Worm (Caenorhabditis elegans) whole organism, L1 larva: Measurements from ENCODE around the gene odd-1.

ENCODE experiments used
- C04F5.9 ChIP-seq: sonication (generic microtip); optimal IDR thresholded peaks from 2 replicates; lab custom pipeline; 2016; ENCODE audit warnings: missing genetic modification characterization, missing compliant biosample characterization
- C16A3.4 ChIP-seq: fragments of 150-350 bp; optimal IDR thresholded peaks from 2 replicates; lab custom pipeline; 2014; ENCODE audit warnings: missing biosample characterization, missing genetic modification characterization
- C34B4.2 ChIP-seq: sonication (generic microtip); optimal IDR thresholded peaks from 2 replicates; lab custom pipeline; 2017; ENCODE audit warnings: mild to moderate bottlenecking, missing genetic modification characterization, missing compliant biosample characterization
- F16B12.6 ChIP-seq: fragments of 150-350 bp; optimal IDR thresholded peaks from 2 replicates; lab custom pipeline; 2014; ENCODE audit warnings: missing biosample characterization, missing genetic modification characterization
- Y116A8C.19 ChIP-seq: sonication (generic microtip); optimal IDR thresholded peaks from 2 replicates; lab custom pipeline; 2016; ENCODE audit warnings: missing compliant biosample characterization, missing genetic modification characterization, borderline replicate concordance
- aly-2 ChIP-seq: fragments of 150-350 bp; optimal IDR thresholded peaks from 2 replicates; lab custom pipeline; 2014; ENCODE audit warnings: missing biosample characterization, missing genetic modification characterization
- blmp-1 ChIP-seq: fragments of 150-350 bp; optimal IDR thresholded peaks from 2 replicates; lab custom pipeline; 2014; ENCODE audit warnings: missing biosample characterization, missing genetic modification characterization
- ceh-63 ChIP-seq: fragments of 200-800 bp; sonication (Bioruptor generic); optimal IDR thresholded peaks from 2 replicates; lab custom pipeline; 2018; ENCODE audit warnings: mild to moderate bottlenecking, missing genetic modification characterization, missing compliant biosample characterization
- ceh-8 ChIP-seq: fragments of 200-800 bp; sonication (Bioruptor generic); optimal IDR thresholded peaks from 2 replicates; lab custom pipeline; 2018; ENCODE audit warnings: mild to moderate bottlenecking, missing genetic modification characterization, moderate library complexity, missing compliant biosample characterization
- ceh-82 ChIP-seq, 3 experiments: fragments of 150-350 bp in 1 of 3; sonication (generic microtip) in 2 of 3; optimal IDR thresholded peaks; 2 replicates each; lab custom pipeline; 2014 to 2017; ENCODE audit warnings: missing biosample characterization in 3 of 3, missing genetic modification characterization in 3 of 3
- ceh-88 ChIP-seq: fragments of 200-800 bp; sonication (Bioruptor generic); IDR thresholded peaks from 2 replicates; pipeline ENCODE4 v1.3.6; 2022; ENCODE audit warnings: missing genetic modification characterization, missing compliant biosample characterization
- ceh-90 ChIP-seq: sonication (generic microtip); optimal IDR thresholded peaks from 2 replicates; lab custom pipeline; 2016; ENCODE audit warnings: missing genetic modification characterization, missing compliant biosample characterization
- ces-1 ChIP-seq: fragments of 150-350 bp; optimal IDR thresholded peaks from 2 replicates; lab custom pipeline; 2014; ENCODE audit warnings: missing biosample characterization, missing genetic modification reagents, missing genetic modification characterization
- dpl-1 ChIP-seq, 3 experiments: fragments of 150-350 bp in 2 of 3; sonication (generic microtip) in 1 of 3; optimal IDR thresholded peaks; 2 replicates each; lab custom pipeline; 2014 to 2017; ENCODE audit warnings: missing biosample characterization in 3 of 3, missing genetic modification characterization in 3 of 3, missing genetic modification reagents in 3 of 3
- egl-13 ChIP-seq: sonication (generic microtip); optimal IDR thresholded peaks from 2 replicates; lab custom pipeline; 2016; ENCODE audit warnings: missing genotype, missing genetic modification reagents, missing genetic modification characterization, missing compliant biosample characterization
- egl-27 ChIP-seq, 2 experiments: fragments of 150-350 bp in 1 of 2; sonication (generic microtip); optimal IDR thresholded peaks; 3 replicates each; lab custom pipeline; 2017 to 2018; ENCODE audit warnings: missing biosample characterization in 2 of 2, missing genetic modification characterization in 2 of 2, missing genetic modification reagents in 2 of 2
- elt-2 ChIP-seq: sonication (generic microtip); optimal IDR thresholded peaks from 2 replicates; lab custom pipeline; 2016; ENCODE audit warnings: missing genetic modification characterization, mild to moderate bottlenecking, inconsistent platforms, missing compliant biosample characterization, missing genetic modification reagents
- elt-3 ChIP-seq, 6 experiments: fragments of 150-350 bp in 1 of 6; sonication (generic microtip); optimal IDR thresholded peaks; 2 replicates each; lab custom pipeline; 2017 to 2018; ENCODE audit warnings: missing biosample characterization in 6 of 6, missing genetic modification characterization in 6 of 6, inconsistent platforms in 1 of 6
- fkh-10 ChIP-seq: sonication (generic microtip); optimal IDR thresholded peaks from 2 replicates; lab custom pipeline; 2017; ENCODE audit warnings: missing biosample characterization, missing genetic modification reagents, missing genetic modification characterization
- fkh-4 ChIP-seq: sonication (generic microtip); optimal IDR thresholded peaks from 2 replicates; lab custom pipeline; 2016; ENCODE audit warnings: missing compliant biosample characterization, missing genetic modification characterization, borderline replicate concordance
- fkh-8 ChIP-seq: sonication (generic microtip); optimal IDR thresholded peaks from 2 replicates; lab custom pipeline; 2016; ENCODE audit warnings: mild to moderate bottlenecking, missing genetic modification characterization, missing compliant biosample characterization
- isw-1 ChIP-seq: fragments of 200-800 bp; sonication (Bioruptor generic); IDR thresholded peaks from 2 replicates; pipeline ENCODE4 v1.3.6; 2022; ENCODE audit warnings: missing genetic modification characterization, missing compliant biosample characterization
- lin-13 ChIP-seq: fragments of 150-350 bp; optimal IDR thresholded peaks from 2 replicates; lab custom pipeline; 2014; ENCODE audit warnings: missing biosample characterization, missing genetic modification reagents, missing genetic modification characterization
- lin-14 ChIP-seq: fragments of 200-800 bp; sonication (Bioruptor generic); optimal IDR thresholded peaks from 2 replicates; lab custom pipeline; 2018; ENCODE audit warnings: mild to moderate bottlenecking, missing genetic modification characterization, moderate library complexity, missing compliant biosample characterization
- lin-15B ChIP-seq: fragments of 150-350 bp; sonication (generic microtip); optimal IDR thresholded peaks from 3 replicates; lab custom pipeline; 2014; ENCODE audit warnings: missing biosample characterization, missing genetic modification characterization
- lin-35 ChIP-seq, 2 experiments: fragments of 150-350 bp; optimal IDR thresholded peaks; 2 replicates each; lab custom pipeline; 2014; ENCODE audit warnings: missing biosample characterization in 2 of 2, missing genetic modification characterization in 2 of 2, missing genetic modification reagents in 2 of 2
- lsy-2 ChIP-seq, 2 experiments: fragments of 150-350 bp; optimal IDR thresholded peaks; 2 replicates each; lab custom pipeline; 2014; ENCODE audit warnings: missing biosample characterization in 2 of 2, missing genetic modification characterization in 2 of 2
- nhr-11 ChIP-seq: fragments of 150-350 bp; optimal IDR thresholded peaks from 2 replicates; lab custom pipeline; 2014; ENCODE audit warnings: missing biosample characterization, missing genetic modification characterization
- nhr-12 ChIP-seq: sonication (generic microtip); optimal IDR thresholded peaks from 2 replicates; lab custom pipeline; 2017; ENCODE audit warnings: missing biosample characterization, missing genetic modification characterization
- nhr-19 ChIP-seq: fragments of 200-800 bp; sonication (Bioruptor generic); conservative IDR thresholded peaks from 2 replicates; pipeline ENCODE4 v1.3.6; 2022; ENCODE audit warnings: missing genetic modification characterization, missing compliant biosample characterization
- nhr-28 ChIP-seq: fragments of 150-350 bp; optimal IDR thresholded peaks from 2 replicates; lab custom pipeline; 2014; ENCODE audit warnings: missing biosample characterization, missing genetic modification characterization
- nhr-47 ChIP-seq: sonication (generic microtip); optimal IDR thresholded peaks from 2 replicates; lab custom pipeline; 2016; ENCODE audit warnings: mild to moderate bottlenecking, missing genetic modification characterization, moderate library complexity, missing compliant biosample characterization
- nhr-76 ChIP-seq: sonication (generic microtip); optimal IDR thresholded peaks from 2 replicates; lab custom pipeline; 2017; ENCODE audit warnings: missing biosample characterization, missing genetic modification characterization
- nhr-84 ChIP-seq: sonication (generic microtip); optimal IDR thresholded peaks from 2 replicates; lab custom pipeline; 2017; ENCODE audit warnings: missing biosample characterization, missing genetic modification characterization
- rnt-1 ChIP-seq: sonication (generic microtip); optimal IDR thresholded peaks from 2 replicates; lab custom pipeline; 2016; ENCODE audit warnings: mild to moderate bottlenecking, missing genetic modification characterization, moderate library complexity, missing compliant biosample characterization
- skn-1 ChIP-seq: fragments of 150-350 bp; optimal IDR thresholded peaks from 2 replicates; lab custom pipeline; 2014; ENCODE audit warnings: missing biosample characterization, missing genetic modification characterization
- snu-23 ChIP-seq: sonication (generic microtip); optimal IDR thresholded peaks from 2 replicates; lab custom pipeline; 2016; ENCODE audit warnings: missing genetic modification characterization, missing compliant biosample characterization
- sptf-1 ChIP-seq: fragments of 150-350 bp; optimal IDR thresholded peaks from 2 replicates; lab custom pipeline; 2014; ENCODE audit warnings: missing biosample characterization, missing genetic modification characterization
- tbx-2 ChIP-seq: sonication (generic microtip); optimal IDR thresholded peaks from 2 replicates; lab custom pipeline; 2016; ENCODE audit warnings: missing genetic modification characterization, missing compliant biosample characterization
- unc-130 ChIP-seq: fragments of 150-350 bp; optimal IDR thresholded peaks from 2 replicates; lab custom pipeline; 2017; ENCODE audit warnings: missing biosample characterization, missing genetic modification characterization, inconsistent platforms
- unc-62 ChIP-seq: fragments of 150-350 bp; optimal IDR thresholded peaks from 2 replicates; lab custom pipeline; 2014; ENCODE audit warnings: missing biosample characterization, missing genetic modification reagents, missing genetic modification characterization
- unc-98 ChIP-seq: fragments of 200-800 bp; sonication (Bioruptor generic); IDR thresholded peaks from 2 replicates; pipeline ENCODE4 v1.3.6; 2022; ENCODE audit warnings: missing genetic modification characterization, missing compliant biosample characterization
- vab-15 ChIP-seq: sonication (generic microtip); optimal IDR thresholded peaks from 2 replicates; lab custom pipeline; 2017; ENCODE audit warnings: missing genotype, mild to moderate bottlenecking, missing genetic modification characterization, missing compliant biosample characterization
- zip-4 ChIP-seq: fragments of 200-800 bp; sonication (Bioruptor generic); optimal IDR thresholded peaks from 2 replicates; lab custom pipeline; 2018; ENCODE audit warnings: mild to moderate bottlenecking, missing genetic modification characterization, moderate library complexity, missing compliant biosample characterization
- ztf-4 ChIP-seq: fragments of 150-350 bp; optimal IDR thresholded peaks from 2 replicates; lab custom pipeline; 2014; ENCODE audit warnings: missing biosample characterization, missing genetic modification characterization

odd-1 gene

DNA sequence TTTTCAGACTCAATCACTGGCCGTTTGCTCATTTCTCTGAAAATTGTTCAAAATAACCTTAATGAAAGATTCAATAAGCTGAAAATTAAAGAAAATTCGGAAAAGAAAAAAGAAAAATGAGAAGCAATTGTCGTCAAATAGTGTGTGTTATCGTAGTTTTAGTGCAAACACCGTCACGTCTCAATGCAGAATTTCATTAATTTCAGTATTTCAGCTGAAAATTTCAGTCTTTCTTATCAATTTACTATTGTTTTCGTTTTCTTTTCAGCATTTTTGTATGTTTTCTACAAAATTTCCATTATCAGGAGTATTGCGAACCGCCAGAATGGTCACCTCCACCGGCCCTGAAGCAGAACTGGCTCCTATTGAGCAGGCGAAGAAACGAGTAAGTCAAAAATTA is 14.7 kb downstream of the odd-1 start, which contains the start of the genes B0280.9 and rpia-1 (continued):
- no peak for TF ChIP-seq ces-1
- no peak for TF ChIP-seq ceh-88 (GFP tag; lab: Robert Waterston, UW)
- TF ChIP-seq dpl-1 (GFP tag; optimal IDR thresholded peaks at IDR 0.05; lab: Kevin White, UChicago): peak in 2 of 3 experiments; percentile 32 to 48
- TF ChIP-seq egl-27 (tag; optimal IDR thresholded peaks at IDR 0.05; lab: Kevin White, UChicago): no peak
- no peak for TF ChIP-seq sptf-1 (tag; lab: Kevin White, UChicago)
- peak in 1 of 3 experiments; percentile 27 for TF ChIP-seq ceh-82 (tag; optimal IDR thresholded peaks at IDR 0.05; lab: Kevin White, UChicago)
- peak; percentile 90 to 97 for TF ChIP-seq lsy-2 (tag; optimal IDR thresholded peaks at IDR 0.05; lab: Kevin White, UChicago)
- peak; percentile 37 to 71 for TF ChIP-seq lin-35 (GFP tag; optimal IDR thresholded peaks at IDR 0.05; lab: Kevin White, UChicago)
- peak; percentile 10 for TF ChIP-seq rnt-1
- TF ChIP-seq ceh-8 (GFP tag; lab: Kevin White, UChicago): no peak
- peak; percentile 37 for TF ChIP-seq lin-14 (GFP tag; lab: Kevin White, UChicago)
- TF ChIP-seq ceh-90 (tag; lab: Kevin White, UChicago): no peak
- TF ChIP-seq nhr-84 (tag; lab: Kevin White, UChicago): no peak
- no peak for TF ChIP-seq aly-2
- TF ChIP-seq C16A3.4: peak; percentile 21
- no peak for TF ChIP-seq C04F5.9 (tag; lab: Kevin White, UChicago)
- no peak for TF ChIP-seq nhr-12 (tag; lab: Kevin White, UChicago)
- no peak for TF ChIP-seq fkh-8 (tag; lab: Kevin White, UChicago)
- peak; percentile 1 for TF ChIP-seq blmp-1 (tag; lab: Kevin White, UChicago)
- no peak for TF ChIP-seq lin-15B (tag; lab: Kevin White, UChicago)
- TF ChIP-seq nhr-47: no peak
- no peak for TF ChIP-seq nhr-28 (tag; lab: Kevin White, UChicago)
- TF ChIP-seq zip-4 (GFP tag; lab: Kevin White, UChicago): no peak
- TF ChIP-seq unc-98 (GFP tag; lab: Robert Waterston, UW): no peak
- no peak for TF ChIP-seq unc-62
- peak; percentile 47 for TF ChIP-seq elt-2 (tag; lab: Kevin White, UChicago)
- TF ChIP-seq snu-23: peak; percentile 43
- TF ChIP-seq fkh-4 (tag; lab: Kevin White, UChicago): no peak
- no peak for TF ChIP-seq vab-15 (tag; lab: Kevin White, UChicago)
- no peak for TF ChIP-seq Y116A8C.19 (tag; lab: Kevin White, UChicago)
- TF ChIP-seq nhr-19 (GFP tag; lab: Robert Waterston, UW): peak; percentile 48; the same call in 1 of the 2 replicates
- TF ChIP-seq F16B12.6 (tag; lab: Kevin White, UChicago): peak; percentile 90
- TF ChIP-seq C34B4.2 (tag; lab: Kevin White, UChicago): no peak
- no peak for TF ChIP-seq fkh-10
- no peak for TF ChIP-seq unc-130 (tag; lab: Kevin White, UChicago)
- TF ChIP-seq elt-3 (tag; optimal IDR thresholded peaks at IDR 0.05; lab: Kevin White, UChicago): no peak
- TF ChIP-seq nhr-76 (tag; lab: Kevin White, UChicago): no peak
- no peak for TF ChIP-seq nhr-11 (tag; lab: Kevin White, UChicago)
- no peak for TF ChIP-seq isw-1 (GFP tag; lab: Robert Waterston, UW)
- TF ChIP-seq lin-13 (GFP tag; lab: Kevin White, UChicago): no peak
- TF ChIP-seq tbx-2: no peak
- TF ChIP-seq skn-1 (tag; lab: Kevin White, UChicago): no peak
- no peak for TF ChIP-seq ceh-63
- no peak for TF ChIP-seq egl-13 (tag; lab: Kevin White, UChicago)
- TF ChIP-seq ztf-4 (tag; lab: Kevin White, UChicago): no peak
- TF ChIP-seq, all 84 proteins: peak for 14
